Worm (Caenorhabditis elegans) whole organism, young adult: Measurements from ENCODE around the gene tni-4.
"Not testable (repeated sequence)": the region's sequence is repeated elsewhere in the genome, so short reads cannot be mapped to it uniquely, and the experiment has no call there.

Experiments
- B0261.1 ChIP-seq: sonication (generic microtip); optimal IDR thresholded peaks from 2 replicates; lab custom pipeline; 2016; ENCODE audit warnings: mild to moderate bottlenecking, missing genetic modification characterization, moderate library complexity, missing compliant biosample characterization
- B0336.3 ChIP-seq: fragments of 200-800 bp; sonication (Bioruptor generic); IDR thresholded peaks from 2 replicates; pipeline ENCODE4 v1.3.6; 2022; ENCODE audit warnings: missing genetic modification characterization, missing compliant biosample characterization
- D2030.7 ChIP-seq: fragments of 200-800 bp; sonication (Bioruptor generic); IDR thresholded peaks from 2 replicates; pipeline ENCODE4 v1.3.6; 2022; ENCODE audit warnings: missing genetic modification reagents, missing genetic modification characterization, missing compliant biosample characterization
- F23B12.7 ChIP-seq: sonication (generic microtip); optimal IDR thresholded peaks from 2 replicates; lab custom pipeline; 2017; ENCODE audit warnings: missing genetic modification characterization, mild to moderate bottlenecking, missing compliant biosample characterization, antibody characterized with exemption, moderate library complexity; ENCODE audit not compliant: insufficient read depth
- F33H1.4 ChIP-seq: fragments of 200-800 bp; sonication (Bioruptor generic); IDR thresholded peaks from 2 replicates; pipeline ENCODE4 v1.3.6; 2022; ENCODE audit warnings: missing genetic modification reagents, missing genetic modification characterization, missing compliant biosample characterization
- K11D2.4 ChIP-seq: fragments of 200-800 bp; sonication (Bioruptor generic); IDR thresholded peaks from 2 replicates; pipeline ENCODE4 v1.3.6; 2022; ENCODE audit warnings: missing genetic modification reagents, missing genetic modification characterization, missing compliant biosample characterization
- Y53F4B.3 ChIP-seq: fragments of 200-800 bp; sonication (Bioruptor generic); IDR thresholded peaks from 2 replicates; pipeline ENCODE4 v1.3.6; 2022; ENCODE audit warnings: missing genetic modification reagents, missing genetic modification characterization, missing compliant biosample characterization
- Y79H2A.3 ChIP-seq: fragments of 200-800 bp; sonication (Bioruptor generic); conservative IDR thresholded peaks from 2 replicates; pipeline ENCODE4 v1.3.6; 2022; ENCODE audit warnings: missing genetic modification reagents, missing genetic modification characterization, missing compliant biosample characterization
- Y95B8A.8 ChIP-seq: fragments of 200-800 bp; sonication (Bioruptor generic); IDR thresholded peaks from 2 replicates; pipeline ENCODE4 v1.3.6; 2022; ENCODE audit warnings: missing genetic modification reagents, missing genetic modification characterization, missing compliant biosample characterization
- ama-1 ChIP-seq, 3 experiments: fragments of 150-350 bp in 1 of 3; sonication (generic microtip) in 2 of 3; optimal IDR thresholded peaks; 2 replicates each; lab custom pipeline; 2014 to 2018; ENCODE audit warnings: missing biosample characterization in 2 of 3, missing genetic modification characterization in 2 of 3, missing genetic modification reagents in 2 of 3
- attf-3 ChIP-seq: fragments of 200-800 bp; sonication (Bioruptor generic); conservative IDR thresholded peaks from 2 replicates; pipeline ENCODE4 v1.3.6; 2022; ENCODE audit warnings: missing genetic modification reagents, missing genetic modification characterization, missing compliant biosample characterization
- bed-1 ChIP-seq: fragments of 200-800 bp; sonication (Bioruptor generic); IDR thresholded peaks from 2 replicates; pipeline ENCODE4 v1.3.6; 2022; ENCODE audit warnings: missing genetic modification reagents, missing genetic modification characterization, missing compliant biosample characterization
- ccch-3 ChIP-seq: fragments of 200-800 bp; sonication (Bioruptor generic); optimal IDR thresholded peaks from 2 replicates; lab custom pipeline; 2018; ENCODE audit warnings: mild to moderate bottlenecking, missing genetic modification characterization, missing compliant biosample characterization
- ceh-27 ChIP-seq: fragments of 200-800 bp; sonication (Bioruptor generic); optimal IDR thresholded peaks from 2 replicates; lab custom pipeline; 2018; ENCODE audit warnings: mild to moderate bottlenecking, missing genetic modification characterization, moderate library complexity, missing compliant biosample characterization
- ceh-40 ChIP-seq: fragments of 200-800 bp; sonication (Bioruptor generic); IDR thresholded peaks from 2 replicates; pipeline ENCODE4 v1.3.6; 2022; ENCODE audit warnings: missing genetic modification characterization, missing compliant biosample characterization
- die-1 ChIP-seq: sonication (generic microtip); optimal IDR thresholded peaks from 2 replicates; lab custom pipeline; 2016; ENCODE audit warnings: missing genotype, mild to moderate bottlenecking, missing genetic modification characterization, missing compliant biosample characterization
- dox-1 ChIP-seq: fragments of 200-800 bp; sonication (Bioruptor generic); IDR thresholded peaks from 2 replicates; pipeline ENCODE4 v1.3.6; 2022; ENCODE audit warnings: missing genetic modification reagents, missing genetic modification characterization, missing compliant biosample characterization
- dpff-1 ChIP-seq: sonication (generic microtip); optimal IDR thresholded peaks from 2 replicates; lab custom pipeline; 2017; ENCODE audit warnings: mild to moderate bottlenecking, missing genetic modification characterization, missing compliant biosample characterization
- dpl-1 ChIP-seq: fragments of 150-350 bp; optimal IDR thresholded peaks from 2 replicates; lab custom pipeline; 2014; ENCODE audit warnings: missing biosample characterization, missing genetic modification reagents, missing genetic modification characterization
- efl-1 ChIP-seq: fragments of 150-350 bp; optimal IDR thresholded peaks from 2 replicates; lab custom pipeline; 2014; ENCODE audit warnings: missing biosample characterization, missing genetic modification reagents, missing genetic modification characterization
- egrh-3 ChIP-seq: fragments of 200-800 bp; sonication (Bioruptor generic); IDR thresholded peaks from 2 replicates; pipeline ENCODE4 v1.3.6; 2022; ENCODE audit warnings: missing genetic modification reagents, missing genetic modification characterization, missing compliant biosample characterization
- lin-26 ChIP-seq: fragments of 200-800 bp; sonication (Bioruptor generic); IDR thresholded peaks from 2 replicates; pipeline ENCODE4 v1.3.6; 2022; ENCODE audit warnings: missing genetic modification reagents, missing genetic modification characterization, missing compliant biosample characterization
- lin-40 ChIP-seq: sonication (generic microtip); optimal IDR thresholded peaks from 2 replicates; lab custom pipeline; 2016; ENCODE audit warnings: missing genetic modification characterization, mild to moderate bottlenecking, missing compliant biosample characterization, missing genotype, missing genetic modification reagents
- lin-54 ChIP-seq: fragments of 200-800 bp; sonication (Bioruptor generic); optimal IDR thresholded peaks from 2 replicates; lab custom pipeline; 2018; ENCODE audit warnings: mild to moderate bottlenecking, missing genetic modification characterization, missing compliant biosample characterization
- lir-1 ChIP-seq: fragments of 200-800 bp; sonication (Bioruptor generic); conservative IDR thresholded peaks from 2 replicates; pipeline ENCODE4 v1.3.6; 2022; ENCODE audit warnings: missing genetic modification reagents, missing genetic modification characterization, missing compliant biosample characterization
- lsl-1 ChIP-seq: fragments of 200-800 bp; sonication (Bioruptor generic); optimal IDR thresholded peaks from 2 replicates; lab custom pipeline; 2018; ENCODE audit warnings: mild to moderate bottlenecking, missing genetic modification characterization, moderate library complexity, missing compliant biosample characterization
- madf-3 ChIP-seq: fragments of 200-800 bp; sonication (Bioruptor generic); IDR thresholded peaks from 2 replicates; pipeline ENCODE4 v1.3.6; 2022; ENCODE audit warnings: missing genetic modification reagents, missing genetic modification characterization, missing compliant biosample characterization
- mcd-1 ChIP-seq: fragments of 200-800 bp; sonication (Bioruptor generic); IDR thresholded peaks from 2 replicates; pipeline ENCODE4 v1.3.6; 2022; ENCODE audit warnings: missing genetic modification reagents, missing genetic modification characterization, missing compliant biosample characterization
- mes-4 ChIP-seq: sonication (generic microtip); optimal IDR thresholded peaks from 2 replicates; lab custom pipeline; 2016; ENCODE audit warnings: missing genotype, missing genetic modification characterization, missing compliant biosample characterization
- nhr-80 ChIP-seq: sonication (generic microtip); optimal IDR thresholded peaks from 2 replicates; lab custom pipeline; 2016; ENCODE audit warnings: missing genetic modification characterization, missing compliant biosample characterization
- rec-8 ChIP-seq, 2 experiments: sonication (generic microtip); optimal IDR thresholded peaks; 2 replicates each; lab custom pipeline; 2016; ENCODE audit warnings: mild to moderate bottlenecking in 2 of 2, missing genetic modification characterization in 2 of 2, missing genetic modification reagents in 2 of 2, missing genotype in 2 of 2, missing biosample characterization in 1 of 2, missing compliant biosample characterization in 1 of 2, moderate library complexity in 1 of 2
- repo-1 ChIP-seq: sonication (generic microtip); optimal IDR thresholded peaks from 2 replicates; lab custom pipeline; 2017; ENCODE audit warnings: mild to moderate bottlenecking, missing genetic modification characterization, missing compliant biosample characterization
- snpc-4 ChIP-seq, 5 experiments: fragments of 150-350 bp in 1 of 5; sonication (generic microtip) in 4 of 5; optimal IDR thresholded peaks; 2 replicates each; lab custom pipeline; 2014 to 2018; ENCODE audit warnings: missing genetic modification characterization in 5 of 5, missing biosample characterization in 3 of 5, antibody characterized with exemption in 2 of 5, mild to moderate bottlenecking in 2 of 5, missing compliant biosample characterization in 2 of 5, missing genotype in 2 of 5, moderate library complexity in 2 of 5, missing genetic modification reagents in 1 of 5
- somi-1 ChIP-seq: fragments of 200-800 bp; sonication (Bioruptor generic); optimal IDR thresholded peaks from 2 replicates; lab custom pipeline; 2018; ENCODE audit warnings: mild to moderate bottlenecking, missing genetic modification characterization, missing compliant biosample characterization
- tbp1 ChIP-seq: fragments of 200-800 bp; sonication (Bioruptor generic); optimal IDR thresholded peaks from 2 replicates; lab custom pipeline; 2018; ENCODE audit warnings: mild to moderate bottlenecking, missing genetic modification characterization, missing compliant biosample characterization
- unc-130 ChIP-seq: sonication (generic microtip); optimal IDR thresholded peaks from 2 replicates; lab custom pipeline; 2016; ENCODE audit warnings: missing genetic modification reagents, missing genetic modification characterization, missing compliant biosample characterization
- unc-62 ChIP-seq: fragments of 150-350 bp; optimal IDR thresholded peaks from 2 replicates; lab custom pipeline; 2014; ENCODE audit warnings: missing biosample characterization, missing genetic modification reagents, missing genetic modification characterization
- ztf-18 ChIP-seq: sonication (generic microtip); optimal IDR thresholded peaks from 2 replicates; lab custom pipeline; 2016; ENCODE audit warnings: missing genotype, mild to moderate bottlenecking, missing genetic modification characterization, missing compliant biosample characterization
- ztf-28 ChIP-seq: fragments of 200-800 bp; sonication (Bioruptor generic); IDR thresholded peaks from 2 replicates; pipeline ENCODE4 v1.3.6; 2022; ENCODE audit warnings: missing genetic modification reagents, missing genetic modification characterization, missing compliant biosample characterization

tni-4 gene

ce11 chrIV:5210606-5211005 is 6.2 kb downstream of the tni-4 start:
- TF ChIP-seq madf-3 (GFP tag; lab: Robert Waterston, UW) (no peak), repo-1 (tag; lab: Kevin White, UChicago) (no peak), F33H1.4 (GFP tag; lab: Robert Waterston, UW) (peak; percentile 46; the same call in 1 of the 2 replicates), dpff-1 (tag; lab: Kevin White, UChicago) (no peak), tbp1 (GFP tag; lab: Kevin White, UChicago) (peak; percentile 7), lsl-1 (GFP tag; lab: Kevin White, UChicago) (peak; percentile 75), snpc-4 (GFP tag; optimal IDR thresholded peaks at IDR 0.05; lab: Kevin White, UChicago) (no peak), snpc-4 (tag; optimal IDR thresholded peaks at IDR 0.05; lab: Kevin White, UChicago) (peak in 1 of 4 experiments; percentile 83)

ce11 chrIV:5215092-5215491 is 10.7 kb downstream of the tni-4 start, which contains the start of gene Y59E9AL.4:
Gene Y59E9AL.4 (minus strand): TSS chrIV:5215192.
- TF ChIP-seq Y79H2A.3 (GFP tag; lab: Robert Waterston, UW) (no peak), B0336.3 (no peak), lir-1 (no peak), unc-130 (GFP tag; lab: Kevin White, UChicago) (no peak), nhr-80 (tag; lab: Kevin White, UChicago) (no peak), lin-54 (GFP tag; lab: Kevin White, UChicago) (no peak)

ce11 chrIV:5216349-5216748 is 12.0 kb downstream of the tni-4 start:
- no peak for TF ChIP-seq mcd-1 (GFP tag; lab: Robert Waterston, UW)
- TF ChIP-seq somi-1 (GFP tag; lab: Kevin White, UChicago) = peak; percentile 46

- TF ChIP-seq D2030.7 (GFP tag; lab: Robert Waterston, UW); dox-1 (GFP tag; lab: Robert Waterston, UW); bed-1: not testable (repeated sequence)
Measured at ce11 chrIV:5218496-5218895, 14.1 kb downstream of the tni-4 start, which contains the start of gene nsph-4.2. Gene nsph-4.2 (plus strand): TSS chrIV:5218796.

ce11 chrIV:5221721-5222120 is 17.3 kb downstream of the tni-4 start:
- TF ChIP-seq ccch-3 (GFP tag; lab: Kevin White, UChicago) = no peak
- TF ChIP-seq egrh-3 (GFP tag; lab: Robert Waterston, UW) = peak; percentile 84; the same call in 1 of the 2 replicates
- no peak for TF ChIP-seq Y95B8A.8 (GFP tag; lab: Robert Waterston, UW)
- TF ChIP-seq K11D2.4 = no peak
- TF ChIP-seq ceh-27 (GFP tag; lab: Kevin White, UChicago) = no peak

ce11 chrIV:5224238-5224637 is 19.8 kb downstream of the tni-4 start, which contains the start of gene Y59E9AL.8:
Gene Y59E9AL.8 (minus strand): TSS chrIV:5224338.
- TF ChIP-seq lin-40 = no peak
- TF ChIP-seq unc-62 (GFP tag; lab: Kevin White, UChicago) = no peak
- no peak for TF ChIP-seq B0261.1 (tag; lab: Kevin White, UChicago)
- no peak for TF ChIP-seq rec-8 (tag; optimal IDR thresholded peaks at IDR 0.05; lab: Kevin White, UChicago)
- TF ChIP-seq ztf-18 (tag; lab: Kevin White, UChicago) = no peak
- no peak for TF ChIP-seq ztf-28 (GFP tag; lab: Robert Waterston, UW)
- no peak for TF ChIP-seq dpl-1 (GFP tag; lab: Kevin White, UChicago)
- no peak for TF ChIP-seq attf-3
- TF ChIP-seq Y95B8A.8 (GFP tag; lab: Robert Waterston, UW) = no peak
- no peak for TF ChIP-seq mes-4 (tag; lab: Kevin White, UChicago)
- TF ChIP-seq die-1 (tag; lab: Kevin White, UChicago) = no peak
- no peak for TF ChIP-seq ama-1 (optimal IDR thresholded peaks at IDR 0.05; lab: Kevin White, UChicago)
- no peak for TF ChIP-seq ama-1 (GFP tag; optimal IDR thresholded peaks at IDR 0.05; lab: Kevin White, UChicago)
- TF ChIP-seq F23B12.7 (tag; lab: Kevin White, UChicago) = no peak
- TF ChIP-seq efl-1 (GFP tag; lab: Kevin White, UChicago) = no peak
- no peak for TF ChIP-seq lin-26 (GFP tag; lab: Robert Waterston, UW)
- TF ChIP-seq Y53F4B.3 = no peak
- TF ChIP-seq ceh-40 = no peak
